Worm (Caenorhabditis elegans): Measurements from ENCODE around the gene cdr-1.

The cdr-1 gene

ce11 chrV:15892696-15893095 lies 28.4 kb upstream of the cdr-1 start, which contains the start of gene T06C12.11:
Gene T06C12.11 (plus strand): TSS chrV:15892996.
- TF ChIP-seq ceh-34 (tag; optimal IDR thresholded peaks at IDR 0.05), result no peak
- TF ChIP-seq ceh-31 (tag; optimal IDR thresholded peaks at IDR 0.05), result no peak
- TF ChIP-seq che-1 (tag; optimal IDR thresholded peaks at IDR 0.05), result no peak
- TF ChIP-seq F13H6.1 (tag; optimal IDR thresholded peaks at IDR 0.05), result no peak
- no peak for TF ChIP-seq npax-4 (tag; optimal IDR thresholded peaks at IDR 0.05)
- no peak for TF ChIP-seq ceh-24 (tag; optimal IDR thresholded peaks at IDR 0.05)
- no peak for TF ChIP-seq ceh-9 (tag; optimal IDR thresholded peaks at IDR 0.05)
- no peak for TF ChIP-seq ceh-45 (GFP tag; IDR thresholded peaks at IDR 0.05)
- TF ChIP-seq hlh-15 (tag; optimal IDR thresholded peaks at IDR 0.05), result no peak
- TF ChIP-seq pha-4 (tag; optimal IDR thresholded peaks at IDR 0.05), result no peak
- TF ChIP-seq madf-2 (tag; optimal IDR thresholded peaks at IDR 0.05), result no peak
- TF ChIP-seq ceh-30 (tag; optimal IDR thresholded peaks at IDR 0.05), result no peak
- TF ChIP-seq fkh-6 (tag; optimal IDR thresholded peaks at IDR 0.05), result no peak
- TF ChIP-seq ceh-14 (tag; optimal IDR thresholded peaks at IDR 0.05), result no peak
- no peak for TF ChIP-seq pros-1 (tag; optimal IDR thresholded peaks at IDR 0.05)
- TF ChIP-seq T23F11.4 (GFP tag; optimal IDR thresholded peaks at IDR 0.05), result no peak
- TF ChIP-seq sdc-2 (tag; optimal IDR thresholded peaks at IDR 0.05), result no peak
- TF ChIP-seq hlh-13 (GFP tag; optimal IDR thresholded peaks at IDR 0.05), result no peak
- no peak for TF ChIP-seq hlh-30 (tag; optimal IDR thresholded peaks at IDR 0.05; ENCODE audit: insufficient read depth)

ce11 chrV:15896671-15897070 lies 24.4 kb upstream of the cdr-1 start, which contains the start of gene nhr-213:
Gene nhr-213 (minus strand): TSS chrV:15896771.
- TF ChIP-seq unc-86 (tag; optimal IDR thresholded peaks at IDR 0.05) (no peak), unc-55 (GFP tag; optimal IDR thresholded peaks at IDR 0.05) (no peak), ceh-48 (tag; optimal IDR thresholded peaks at IDR 0.05) (no peak), ceh-45 (GFP tag; IDR thresholded peaks at IDR 0.05) (no peak), ceh-18 (tag; optimal IDR thresholded peaks at IDR 0.05) (no peak), pha-2 (tag; optimal IDR thresholded peaks at IDR 0.05) (no peak), Y22D7AL.16 (tag; optimal IDR thresholded peaks at IDR 0.05) (no peak), ceh-30 (tag; optimal IDR thresholded peaks at IDR 0.05) (no peak), rnt-1 (tag; optimal IDR thresholded peaks at IDR 0.05) (no peak), pag-3 (tag; optimal IDR thresholded peaks at IDR 0.05; ENCODE audit: borderline replicate concordance) (no peak), hlh-8 (tag; optimal IDR thresholded peaks at IDR 0.05) (no peak), ceh-24 (tag; optimal IDR thresholded peaks at IDR 0.05) (no peak), pax-1 (tag; optimal IDR thresholded peaks at IDR 0.05) (no peak), hlh-13 (GFP tag; optimal IDR thresholded peaks at IDR 0.05) (no peak), pros-1 (tag; optimal IDR thresholded peaks at IDR 0.05) (no peak), ref-2 (tag; optimal IDR thresholded peaks at IDR 0.05) (no peak), pha-4 (tag; optimal IDR thresholded peaks at IDR 0.05) (no peak), ceh-34 (tag; optimal IDR thresholded peaks at IDR 0.05) (no peak)

ce11 chrV:15897696-15898095 lies 23.4 kb upstream of the cdr-1 start, which contains the start of gene str-60:
Gene str-60 (plus strand): TSS chrV:15897996.
- TF ChIP-seq gmeb-2 (tag; optimal IDR thresholded peaks at IDR 0.05) (no peak), C38D4.7 (GFP tag; optimal IDR thresholded peaks at IDR 0.05) (no peak), pag-3 (tag; optimal IDR thresholded peaks at IDR 0.05; ENCODE audit: borderline replicate concordance) (no peak), ztf-16 (tag; optimal IDR thresholded peaks at IDR 0.05) (no peak), T23F11.4 (GFP tag; optimal IDR thresholded peaks at IDR 0.05) (no peak), eyg-1 (tag; optimal IDR thresholded peaks at IDR 0.05) (no peak), dmd-4 (tag; optimal IDR thresholded peaks at IDR 0.05; ENCODE audit: borderline replicate concordance) (no peak), F13H6.1 (tag; optimal IDR thresholded peaks at IDR 0.05) (no peak), pat-9 (tag; optimal IDR thresholded peaks at IDR 0.05) (no peak), tbx-2 (tag; optimal IDR thresholded peaks at IDR 0.05) (no peak), sdc-2 (tag; optimal IDR thresholded peaks at IDR 0.05) (no peak), npax-4 (tag; optimal IDR thresholded peaks at IDR 0.05) (no peak), ets-4 (tag; optimal IDR thresholded peaks at IDR 0.05) (no peak), lim-6 (tag; optimal IDR thresholded peaks at IDR 0.05) (no peak), ceh-19 (GFP tag; optimal IDR thresholded peaks at IDR 0.05) (no peak), ceh-45 (GFP tag; IDR thresholded peaks at IDR 0.05) (no peak), elt-4 (tag; optimal IDR thresholded peaks at IDR 0.05) (no peak), ceh-9 (tag; optimal IDR thresholded peaks at IDR 0.05) (no peak), Y22D7AL.16 (tag; optimal IDR thresholded peaks at IDR 0.05) (no peak), ceh-30 (tag; optimal IDR thresholded peaks at IDR 0.05) (no peak)

All from whole organism, late embryonic.